Worm (Caenorhabditis elegans) whole organism, late embryonic: Measurements from ENCODE around the gene meg-3.

Experiments
- F13H6.1 ChIP-seq: sonication (generic microtip); optimal IDR thresholded peaks from 2 replicates; lab custom pipeline; 2016; ENCODE audit warnings: missing genetic modification characterization, missing compliant biosample characterization
- K02D7.2 ChIP-seq: sonication (generic microtip); optimal IDR thresholded peaks from 2 replicates; lab custom pipeline; 2017; ENCODE audit warnings: mild to moderate bottlenecking, missing genetic modification characterization, missing compliant biosample characterization
- Y22D7AL.16 ChIP-seq: sonication (generic microtip); optimal IDR thresholded peaks from 2 replicates; lab custom pipeline; 2016; ENCODE audit warnings: missing genetic modification characterization, missing compliant biosample characterization
- ahr-1 ChIP-seq: sonication (generic microtip); optimal IDR thresholded peaks from 2 replicates; lab custom pipeline; 2016; ENCODE audit warnings: missing genetic modification characterization, missing compliant biosample characterization
- ama-1 ChIP-seq: fragments of 150-350 bp; optimal IDR thresholded peaks from 2 replicates; lab custom pipeline; 2014
- ceh-14 ChIP-seq: sonication (generic microtip); optimal IDR thresholded peaks from 2 replicates; lab custom pipeline; 2016; ENCODE audit warnings: missing genotype, missing genetic modification characterization, missing compliant biosample characterization
- ceh-19 ChIP-seq: fragments of 200-800 bp; sonication (Bioruptor generic); optimal IDR thresholded peaks from 2 replicates; lab custom pipeline; 2018; ENCODE audit warnings: mild to moderate bottlenecking, missing genetic modification characterization, missing compliant biosample characterization
- ceh-24 ChIP-seq: sonication (generic microtip); optimal IDR thresholded peaks from 2 replicates; lab custom pipeline; 2016; ENCODE audit warnings: mild to moderate bottlenecking, missing genetic modification characterization, missing compliant biosample characterization
- ceh-31 ChIP-seq: sonication (generic microtip); optimal IDR thresholded peaks from 2 replicates; lab custom pipeline; 2016; ENCODE audit warnings: missing genetic modification characterization, missing compliant biosample characterization
- ceh-6 ChIP-seq: fragments of 200-800 bp; sonication (Bioruptor generic); optimal IDR thresholded peaks from 2 replicates; lab custom pipeline; 2018; ENCODE audit warnings: mild to moderate bottlenecking, missing genetic modification characterization, missing compliant biosample characterization
- ceh-9 ChIP-seq: sonication (generic microtip); optimal IDR thresholded peaks from 2 replicates; lab custom pipeline; 2016; ENCODE audit warnings: mild to moderate bottlenecking, missing genetic modification characterization, inconsistent platforms, missing compliant biosample characterization
- dmd-4 ChIP-seq: sonication (generic microtip); optimal IDR thresholded peaks from 2 replicates; lab custom pipeline; 2016; ENCODE audit warnings: borderline replicate concordance, missing genetic modification characterization, missing compliant biosample characterization
- elt-2 ChIP-seq: sonication (generic microtip); optimal IDR thresholded peaks from 2 replicates; lab custom pipeline; 2016; ENCODE audit warnings: missing genetic modification reagents, missing genetic modification characterization, missing compliant biosample characterization
- elt-4 ChIP-seq: sonication (generic microtip); optimal IDR thresholded peaks from 2 replicates; lab custom pipeline; 2016; ENCODE audit warnings: missing genetic modification characterization, missing compliant biosample characterization
- ets-4 ChIP-seq: sonication (generic microtip); optimal IDR thresholded peaks from 2 replicates; lab custom pipeline; 2016; ENCODE audit warnings: missing genetic modification characterization, missing compliant biosample characterization
- fkh-10 ChIP-seq: fragments of 150-350 bp; optimal IDR thresholded peaks from 2 replicates; lab custom pipeline; 2014; ENCODE audit warnings: missing biosample characterization, missing genetic modification reagents, missing genetic modification characterization
- hlh-13 ChIP-seq: fragments of 200-800 bp; sonication (Bioruptor generic); optimal IDR thresholded peaks from 2 replicates; lab custom pipeline; 2018; ENCODE audit warnings: mild to moderate bottlenecking, missing genetic modification characterization, missing compliant biosample characterization
- hlh-30 ChIP-seq: sonication (generic microtip); optimal IDR thresholded peaks from 2 replicates; lab custom pipeline; 2017; ENCODE audit warnings: antibody characterized with exemption, missing genetic modification characterization, missing compliant biosample characterization; ENCODE audit not compliant: insufficient read depth
- hlh-6 ChIP-seq: sonication (generic microtip); optimal IDR thresholded peaks from 2 replicates; lab custom pipeline; 2016; ENCODE audit warnings: missing genotype, missing genetic modification characterization, missing compliant biosample characterization
- lim-6 ChIP-seq: sonication (generic microtip); optimal IDR thresholded peaks from 2 replicates; lab custom pipeline; 2016; ENCODE audit warnings: missing genetic modification characterization, missing compliant biosample characterization
- lin-11 ChIP-seq: fragments of 200-800 bp; sonication (Bioruptor generic); optimal IDR thresholded peaks from 2 replicates; lab custom pipeline; 2018; ENCODE audit warnings: mild to moderate bottlenecking, missing genetic modification characterization, missing compliant biosample characterization
- madf-2 ChIP-seq: sonication (generic microtip); optimal IDR thresholded peaks from 2 replicates; lab custom pipeline; 2017; ENCODE audit warnings: missing genetic modification characterization, missing compliant biosample characterization
- mec-3 ChIP-seq: sonication (generic microtip); optimal IDR thresholded peaks from 2 replicates; lab custom pipeline; 2016; ENCODE audit warnings: borderline replicate concordance, missing genetic modification characterization, missing compliant biosample characterization
- nfya-1 ChIP-seq: sonication (generic microtip); optimal IDR thresholded peaks from 2 replicates; lab custom pipeline; 2017; ENCODE audit warnings: missing genetic modification characterization, mild to moderate bottlenecking, missing compliant biosample characterization, antibody characterized with exemption, moderate library complexity
- npax-4 ChIP-seq: sonication (generic microtip); optimal IDR thresholded peaks from 2 replicates; lab custom pipeline; 2016; ENCODE audit warnings: missing genetic modification characterization, missing compliant biosample characterization
- pax-1 ChIP-seq: fragments of 150-350 bp; optimal IDR thresholded peaks from 2 replicates; lab custom pipeline; 2014; ENCODE audit warnings: missing biosample characterization, missing genetic modification characterization
- pha-2 ChIP-seq: sonication (generic microtip); optimal IDR thresholded peaks from 2 replicates; lab custom pipeline; 2017; ENCODE audit warnings: mild to moderate bottlenecking, missing genetic modification characterization, missing compliant biosample characterization
- pros-1 ChIP-seq: fragments of 150-350 bp; optimal IDR thresholded peaks from 2 replicates; lab custom pipeline; 2014; ENCODE audit warnings: missing biosample characterization, missing genetic modification reagents, missing genetic modification characterization
- ref-2 ChIP-seq: sonication (generic microtip); optimal IDR thresholded peaks from 2 replicates; lab custom pipeline; 2016; ENCODE audit warnings: missing genetic modification characterization, missing compliant biosample characterization
- sdc-2 ChIP-seq: sonication (generic microtip); optimal IDR thresholded peaks from 2 replicates; lab custom pipeline; 2016; ENCODE audit warnings: missing genotype, missing genetic modification characterization, missing compliant biosample characterization
- sox-2 ChIP-seq: fragments of 200-800 bp; sonication (Bioruptor generic); IDR thresholded peaks from 2 replicates; pipeline ENCODE4 v1.3.6; 2022; ENCODE audit warnings: missing genetic modification reagents, missing genetic modification characterization, missing compliant biosample characterization
- sox-4 ChIP-seq: sonication (generic microtip); optimal IDR thresholded peaks from 2 replicates; lab custom pipeline; 2017; ENCODE audit warnings: mild to moderate bottlenecking, missing genetic modification characterization, inconsistent platforms, missing compliant biosample characterization
- tbx-2 ChIP-seq: sonication (generic microtip); optimal IDR thresholded peaks from 2 replicates; lab custom pipeline; 2016; ENCODE audit warnings: missing genetic modification characterization, missing compliant biosample characterization
- ttx-3 ChIP-seq: sonication (generic microtip); optimal IDR thresholded peaks from 2 replicates; lab custom pipeline; 2016; ENCODE audit warnings: missing genetic modification reagents, missing genetic modification characterization, missing compliant biosample characterization
- unc-55 ChIP-seq: sonication (generic microtip); optimal IDR thresholded peaks from 2 replicates; lab custom pipeline; 2017; ENCODE audit warnings: missing biosample characterization, missing genetic modification reagents, missing genetic modification characterization
- unc-86 ChIP-seq: sonication (generic microtip); optimal IDR thresholded peaks from 2 replicates; lab custom pipeline; 2016; ENCODE audit warnings: missing genetic modification characterization, missing compliant biosample characterization
- zip-5 ChIP-seq: sonication (generic microtip); optimal IDR thresholded peaks from 2 replicates; lab custom pipeline; 2016; ENCODE audit warnings: missing genetic modification characterization, missing compliant biosample characterization
- ztf-16 ChIP-seq: sonication (generic microtip); optimal IDR thresholded peaks from 2 replicates; lab custom pipeline; 2017; ENCODE audit warnings: missing genetic modification characterization, missing compliant biosample characterization

Gene meg-3

DNA sequence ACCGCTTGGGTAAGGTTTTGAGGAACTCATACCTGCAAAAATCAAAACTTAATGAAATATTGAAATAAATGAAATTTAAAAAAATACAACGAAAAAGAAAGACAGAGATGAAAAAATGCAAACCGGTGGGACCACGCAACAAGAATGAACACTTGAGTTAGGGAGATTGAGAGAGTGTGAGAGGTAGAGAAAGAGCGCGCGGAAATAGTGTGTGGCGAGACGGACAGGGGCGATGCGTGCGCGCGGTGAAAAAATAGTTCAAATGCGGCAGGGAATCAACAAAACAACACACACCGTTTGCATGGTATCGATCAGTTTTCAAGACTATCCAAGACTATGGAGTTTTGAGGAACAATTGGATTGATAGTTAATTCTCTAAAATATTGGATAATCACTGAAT, at the start of gene meg-3:
TSS of gene meg-3 (minus strand) at position 32 of the 400 bp plus-strand sequence.
- no peak for TF ChIP-seq ceh-9
- no peak for TF ChIP-seq dmd-4 (tag; lab: Kevin White, UChicago)
- TF ChIP-seq Y22D7AL.16 (tag; lab: Kevin White, UChicago), result no peak
- no peak for TF ChIP-seq ceh-14 (tag; lab: Kevin White, UChicago)
- peak; percentile 9 for TF ChIP-seq sdc-2
- TF ChIP-seq sox-4 (tag; lab: Kevin White, UChicago), result no peak
- no peak for TF ChIP-seq lim-6
- no peak for TF ChIP-seq elt-2
- no peak for TF ChIP-seq nfya-1 (tag; lab: Kevin White, UChicago)
- TF ChIP-seq, all 69 proteins: peak for 1

DNA sequence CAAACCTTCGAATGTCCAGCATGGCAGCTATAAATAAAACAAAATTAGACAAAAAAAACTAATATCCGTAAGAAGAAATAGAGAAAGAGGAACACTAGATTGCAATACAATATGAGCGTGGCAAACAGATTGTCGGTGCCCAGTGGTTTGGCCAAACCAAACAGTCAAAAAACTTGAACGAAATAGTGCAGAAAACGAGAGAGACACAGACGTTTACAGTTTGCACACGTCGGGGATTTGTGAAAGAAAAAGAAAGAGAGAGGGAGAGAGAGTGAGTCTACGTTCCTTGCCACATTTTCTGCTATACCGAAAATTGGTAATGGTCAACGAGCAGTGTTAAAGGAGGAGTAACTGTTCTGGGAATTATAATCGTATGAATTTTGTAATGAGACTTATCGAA, 45.8 kb upstream of the meg-3 start, which contains the start of gene ergi-1:
TSS of gene ergi-1 (minus strand) at position 101 of the 400 bp plus-strand sequence.
- TF ChIP-seq ahr-1 (tag; lab: Kevin White, UChicago), result no peak

ce11 chrX:2031414-2031813, 42.0 kb upstream of the meg-3 start, which contains the start of gene Y102A11A.5:
Gene Y102A11A.5, minus strand, starts transcription at chrX:2031588.
- TF ChIP-seq ttx-3 (tag; lab: Kevin White, UChicago) (no peak), lin-11 (tag; lab: Kevin White, UChicago) (no peak), ceh-31 (tag; lab: Kevin White, UChicago) (no peak), pax-1 (tag; lab: Kevin White, UChicago) (no peak), madf-2 (tag; lab: Kevin White, UChicago) (no peak), sox-2 (no peak), pros-1 (tag; lab: Kevin White, UChicago) (no peak), ama-1 (lab: Kevin White, UChicago) (no peak), zip-5 (tag; lab: Kevin White, UChicago) (no peak), tbx-2 (tag; lab: Kevin White, UChicago) (no peak), hlh-6 (no peak), pha-2 (tag; lab: Kevin White, UChicago) (no peak), ref-2 (no peak), mec-3 (tag; lab: Kevin White, UChicago) (no peak), ceh-19 (GFP tag; lab: Kevin White, UChicago) (no peak), unc-86 (tag; lab: Kevin White, UChicago) (no peak), ztf-16 (tag; lab: Kevin White, UChicago) (no peak), unc-55 (GFP tag; lab: Kevin White, UChicago) (no peak)
- TF ChIP-seq, all 69 proteins: peak for 0

DNA sequence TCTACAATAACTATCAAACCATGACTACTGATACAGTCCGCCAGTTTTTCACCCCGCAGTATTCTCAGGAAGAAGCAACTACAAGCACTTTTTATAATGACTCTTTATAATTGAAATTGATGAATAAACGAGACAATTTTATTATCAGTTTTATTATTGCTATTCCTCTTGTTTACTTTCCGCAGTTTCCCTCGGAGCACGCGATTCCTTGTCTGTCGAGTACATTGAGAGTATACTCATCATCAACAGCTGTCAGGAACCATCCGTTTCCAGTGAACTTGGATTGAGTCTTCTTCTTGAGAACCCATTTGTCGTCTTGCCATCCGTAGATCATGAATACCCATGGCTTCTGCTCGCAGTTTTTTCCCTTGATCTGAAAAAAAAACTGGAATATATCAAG, 41.5 kb upstream of the meg-3 start:
- TF ChIP-seq ceh-24 (no peak), F13H6.1 (tag; lab: Kevin White, UChicago) (no peak), K02D7.2 (tag; lab: Kevin White, UChicago) (no peak), ceh-6 (GFP tag; lab: Kevin White, UChicago) (no peak), npax-4 (tag; lab: Kevin White, UChicago) (no peak), ceh-9 (no peak), ttx-3 (tag; lab: Kevin White, UChicago) (no peak), ets-4 (tag; lab: Kevin White, UChicago) (no peak), hlh-13 (GFP tag; lab: Kevin White, UChicago) (no peak), fkh-10 (GFP tag; lab: Kevin White, UChicago) (no peak), elt-4 (tag; lab: Kevin White, UChicago) (no peak), dmd-4 (tag; lab: Kevin White, UChicago) (no peak), elt-2 (no peak), Y22D7AL.16 (tag; lab: Kevin White, UChicago) (no peak), hlh-6 (no peak), hlh-30 (tag; lab: Kevin White, UChicago) (no peak), nfya-1 (tag; lab: Kevin White, UChicago) (no peak)
